Worm (Caenorhabditis elegans): ENCODE results near the gene F08D12.7.

DNA sequence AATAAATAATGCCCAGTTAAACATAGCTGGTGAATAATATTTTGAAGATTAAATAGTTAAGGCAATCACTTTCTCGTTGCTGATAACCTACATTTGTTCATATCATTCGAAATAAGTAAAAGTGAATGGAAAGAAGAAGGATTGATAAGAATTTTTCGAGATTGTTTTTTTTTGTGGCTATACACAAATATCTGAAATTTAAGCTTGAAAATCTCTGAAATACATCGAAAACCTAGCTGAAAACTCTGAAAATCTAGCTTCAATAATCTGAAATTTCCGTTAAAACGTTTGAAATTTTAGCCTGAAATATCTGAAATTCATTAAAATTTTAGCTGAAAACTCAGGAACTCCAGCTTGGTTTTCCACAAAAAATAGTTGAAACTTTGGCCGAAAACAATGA lies 29.3 kb downstream of the F08D12.7 start, which contains the start of gene T05A8.6:
- TF ChIP-seq ceh-40 (GFP tag; IDR thresholded peaks at IDR 0.05) = no peak
- TF ChIP-seq ceh-27 (GFP tag; optimal IDR thresholded peaks at IDR 0.05) = no peak
- TF ChIP-seq F55B11.4 (tag; optimal IDR thresholded peaks at IDR 0.05; ENCODE audit: borderline replicate concordance, insufficient read depth) = no peak
- no peak for TF ChIP-seq snpc-4 (GFP tag; optimal IDR thresholded peaks at IDR 0.05)
- TF ChIP-seq snpc-4 (tag; optimal IDR thresholded peaks at IDR 0.05) = no peak
- TF ChIP-seq nfya-1 (tag; optimal IDR thresholded peaks at IDR 0.05; ENCODE audit: borderline replicate concordance, insufficient read depth) = no peak
- no peak for TF ChIP-seq unc-62 (GFP tag; optimal IDR thresholded peaks at IDR 0.05)
- TF ChIP-seq nhr-27 (tag; optimal IDR thresholded peaks at IDR 0.05) = no peak
- no peak for TF ChIP-seq cebp-1 (GFP tag; IDR thresholded peaks at IDR 0.05)
- no peak for TF ChIP-seq cebp-1 (tag; optimal IDR thresholded peaks at IDR 0.05)

Measured in whole organism, young adult.